Fruit fly (Drosophila melanogaster): Measurements from ENCODE around the gene Pmvk.

The Pmvk gene

DNA sequence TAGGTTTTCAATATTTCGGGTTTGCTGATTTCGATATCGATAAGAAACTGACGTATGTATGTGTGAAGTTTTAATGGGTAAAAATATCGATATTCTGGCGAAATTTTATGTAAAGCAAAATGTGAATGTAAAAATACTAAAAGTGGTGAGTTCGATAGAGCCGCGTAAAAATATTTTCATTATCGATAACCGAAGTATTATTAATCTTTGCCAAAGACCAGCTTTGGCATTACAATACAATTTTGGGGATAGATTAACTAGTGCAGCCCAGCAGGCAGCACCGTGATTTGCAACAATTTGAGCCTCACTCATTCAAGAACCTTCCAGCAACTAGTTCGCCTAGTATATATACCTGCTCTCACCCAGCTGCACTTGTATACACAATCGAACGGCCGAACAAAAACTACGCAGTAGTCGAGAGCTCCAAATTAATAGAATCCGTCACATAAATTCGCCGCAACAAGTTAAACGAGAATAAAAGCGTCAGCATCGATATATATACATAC is 37.8 kb downstream of the Pmvk start:
- TF ChIP-seq CG8478 (optimal IDR thresholded peaks at IDR 0.05): no peak
- TF ChIP-seq CTCF (optimal IDR thresholded peaks at IDR 0.05): no peak

DNA sequence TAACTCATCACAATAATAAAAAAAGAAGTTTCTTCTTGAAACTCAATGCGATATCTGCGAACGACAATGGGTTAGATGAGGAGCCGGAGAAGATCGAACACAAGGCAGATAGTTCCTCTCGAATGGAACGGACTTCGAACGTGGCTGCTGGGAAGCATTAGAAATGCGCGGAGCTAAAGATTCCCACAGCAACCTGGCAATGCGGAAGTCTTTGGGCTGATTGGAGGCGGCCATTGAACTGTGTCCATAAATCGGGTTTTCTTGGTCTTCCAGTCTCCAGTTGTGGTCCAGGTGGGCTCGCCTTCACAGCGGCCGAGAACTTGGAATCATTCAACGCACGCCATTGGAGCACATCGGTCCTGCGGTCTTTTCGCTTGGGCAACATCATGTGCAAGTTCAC is 39.8 kb downstream of the Pmvk start, which contains the start of gene CG13081:
Gene CG13081 (plus strand): TSS at position 301 of the 400 bp plus-strand sequence.
- TF ChIP-seq CG8478 (optimal IDR thresholded peaks at IDR 0.05): no peak
- TF ChIP-seq CTCF (optimal IDR thresholded peaks at IDR 0.05): no peak

DNA sequence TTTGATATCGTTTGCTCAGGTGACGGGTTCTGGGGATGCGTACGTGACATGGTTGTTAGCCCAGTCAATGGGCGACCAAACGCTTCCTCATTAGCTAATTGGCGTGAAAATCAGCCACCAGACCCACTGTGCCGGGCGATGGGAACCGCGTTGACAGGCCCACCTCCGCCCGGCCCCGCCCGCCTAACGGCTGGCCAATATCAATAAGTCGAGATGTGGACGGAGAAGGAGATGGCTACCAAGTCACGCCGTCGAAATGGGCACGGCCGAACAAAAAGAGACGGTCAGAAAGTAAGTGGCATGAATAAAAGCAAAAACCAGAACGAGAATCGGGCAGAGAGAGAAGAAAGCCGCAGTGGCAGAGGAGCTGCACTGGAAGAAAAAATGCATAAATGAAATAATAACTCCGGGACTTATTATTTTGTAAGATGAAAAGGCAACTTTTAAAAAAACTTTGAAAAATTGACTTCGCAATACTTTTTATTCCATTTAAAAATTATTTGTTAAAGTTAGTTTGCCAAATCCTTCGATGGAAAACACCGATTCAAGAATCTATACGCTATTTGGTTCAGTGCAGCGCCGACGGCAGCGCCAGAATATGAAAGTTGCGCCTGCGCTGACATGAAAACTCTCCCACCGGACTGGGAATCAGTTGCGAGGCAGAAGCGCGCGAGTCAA is 42.2 kb downstream of the Pmvk start, which contains the start of gene CG13082:
Gene CG13082 (plus strand): TSS at position 647 of the 678 bp plus-strand sequence.
- no peak for TF ChIP-seq CG8478 (optimal IDR thresholded peaks at IDR 0.05)

DNA sequence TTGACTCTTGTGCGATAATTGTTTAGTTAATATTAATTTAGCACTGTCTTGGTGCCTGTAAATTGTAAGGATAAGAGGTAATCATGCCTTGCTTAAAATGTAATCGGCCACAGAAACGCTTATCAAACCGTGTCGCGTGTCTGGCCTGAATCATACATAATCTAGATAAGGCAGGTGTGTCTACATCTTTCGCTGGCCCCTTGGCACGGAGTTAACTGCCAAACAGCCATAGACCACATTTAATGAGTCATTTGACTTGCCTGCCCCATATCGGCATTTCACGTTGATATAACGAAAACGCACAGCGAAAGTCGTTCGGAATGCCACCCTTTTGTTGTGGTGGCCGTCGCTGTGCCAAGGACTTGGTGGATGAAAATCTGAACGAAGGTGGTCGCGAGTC is 44.9 kb downstream of the Pmvk start, which contains the start of gene CG31697:
Gene CG31697 (plus strand): TSS at position 215 of the 400 bp plus-strand sequence.
- no peak for TF ChIP-seq CTCF (optimal IDR thresholded peaks at IDR 0.05)
- TF ChIP-seq CG8478 (optimal IDR thresholded peaks at IDR 0.05): no peak

DNA sequence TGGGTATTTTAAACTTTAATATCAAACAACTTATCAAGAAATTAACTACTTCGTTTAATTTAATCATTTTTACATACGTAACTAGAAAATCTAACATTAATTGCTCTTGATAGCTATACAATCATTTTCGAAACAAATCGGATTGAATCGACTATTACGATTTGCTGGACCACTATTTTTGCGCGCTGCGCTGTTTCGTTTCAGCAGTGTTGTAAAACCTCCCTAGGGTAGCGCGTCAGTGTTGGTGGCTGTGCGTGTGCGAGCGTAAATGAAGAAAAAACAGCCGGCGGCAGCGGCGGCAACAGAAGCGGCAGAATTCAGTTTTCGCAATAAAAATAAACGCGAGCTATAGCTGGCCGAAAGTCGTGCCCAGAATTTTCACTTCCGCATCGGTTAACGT is 46.9 kb downstream of the Pmvk start, which contains the start of gene CG33116:
Gene CG33116 (plus strand): TSS at position 233 of the 400 bp plus-strand sequence.
- TF ChIP-seq CTCF (optimal IDR thresholded peaks at IDR 0.05) (no peak), CG8478 (optimal IDR thresholded peaks at IDR 0.05) (no peak)

DNA sequence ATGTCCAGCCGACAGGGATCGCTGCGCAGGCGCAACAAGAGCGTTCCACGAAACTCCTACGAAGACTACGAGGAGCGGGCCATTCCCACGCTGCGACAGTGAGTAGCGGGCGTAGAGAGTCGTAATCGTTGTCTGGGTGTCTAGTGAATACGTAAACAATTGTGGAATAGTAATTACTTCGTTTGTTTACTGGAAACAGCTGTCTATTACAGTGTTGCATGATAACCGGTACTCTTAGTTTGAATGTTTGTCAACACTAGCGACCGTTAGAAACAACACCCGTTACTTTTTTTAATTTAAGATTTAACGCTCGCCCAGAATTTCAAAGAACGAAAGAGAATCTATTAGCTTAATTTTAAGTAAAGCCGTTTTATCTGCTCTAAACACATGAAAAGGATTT is 50.1 kb downstream of the Pmvk start, which contains the start of gene CG10165:
Gene CG10165 (minus strand): TSS at position 214 of the 400 bp plus-strand sequence.
- TF ChIP-seq CG8478 (optimal IDR thresholded peaks at IDR 0.05): no peak
- TF ChIP-seq CTCF (optimal IDR thresholded peaks at IDR 0.05): no peak

Measured in S2 (cell line).